Fruit fly (Drosophila melanogaster) whole organism, embryonic: ENCODE measurements around the gene CG4577.

Experiments used
- Atf6 ChIP-seq: fragments of 200-800 bp; sonication (Bioruptor generic); IDR thresholded peaks from 2 replicates; pipeline ENCODE4 v1.3.6; 2022; ENCODE audit warnings: missing biosample characterization, missing genetic modification characterization
- B-H1 ChIP-seq: fragments of 200-800 bp; sonication (Bioruptor generic); IDR thresholded peaks from 3 replicates; pipeline ENCODE4 v1.3.6; 2022; ENCODE audit warnings: missing biosample characterization, missing genetic modification characterization
- BEAF-32 ChIP-seq: fragments of 200-800 bp; sonication (Bioruptor generic); optimal IDR thresholded peaks from 3 replicates; lab custom pipeline; 2017; ENCODE audit warnings: missing biosample characterization, missing genetic modification characterization, mild to moderate bottlenecking, moderate library complexity, missing genetic modification reagents
- BtbVII ChIP-seq: fragments of 200-800 bp; sonication (Bioruptor generic); optimal IDR thresholded peaks from 3 replicates; lab custom pipeline; 2017; ENCODE audit warnings: missing biosample characterization, mild to moderate bottlenecking, missing genetic modification characterization
- Bteb2 ChIP-seq: fragments of 200-800 bp; sonication (Bioruptor generic); optimal IDR thresholded peaks from 2 replicates; lab custom pipeline; 2016; ENCODE audit warnings: missing biosample characterization, missing genetic modification characterization
- CG10209 ChIP-seq: fragments of 200-800 bp; sonication (Bioruptor generic); optimal IDR thresholded peaks from 3 replicates; lab custom pipeline; 2017; ENCODE audit warnings: missing biosample characterization, mild to moderate bottlenecking, missing genetic modification characterization, missing genetic modification reagents
- CG1024 ChIP-seq: fragments of 200-800 bp; sonication (Bioruptor generic); IDR thresholded peaks from 2 replicates; pipeline ENCODE4 v1.3.6; 2022; ENCODE audit warnings: missing biosample characterization, missing genetic modification characterization
- CG11085 ChIP-seq: fragments of 200-800 bp; sonication (Bioruptor generic); IDR thresholded peaks from 2 replicates; pipeline ENCODE4 v1.3.6; 2022; ENCODE audit warnings: missing biosample characterization, missing genetic modification characterization
- CG11560 ChIP-seq: fragments of 200-800 bp; sonication (Bioruptor generic); IDR thresholded peaks from 3 replicates; pipeline ENCODE4 v1.3.6; 2022; ENCODE audit warnings: missing biosample characterization, missing genetic modification characterization
- CG14710 ChIP-seq: fragments of 200-800 bp; sonication (Bioruptor generic); optimal IDR thresholded peaks from 3 replicates; lab custom pipeline; 2019; ENCODE audit warnings: missing biosample characterization, mild to moderate bottlenecking, missing genetic modification characterization, moderate library complexity
- CG14965 ChIP-seq: fragments of 200-800 bp; sonication (Bioruptor generic); optimal IDR thresholded peaks from 2 replicates; lab custom pipeline; 2016; ENCODE audit warnings: missing biosample characterization, missing genetic modification characterization, borderline replicate concordance
- CG15601 ChIP-seq: fragments of 200-800 bp; sonication (Bioruptor generic); optimal IDR thresholded peaks from 3 replicates; lab custom pipeline; 2019; ENCODE audit warnings: missing biosample characterization, mild to moderate bottlenecking, missing genetic modification characterization, moderate library complexity
- CG15696 ChIP-seq: fragments of 200-800 bp; sonication (Bioruptor generic); optimal IDR thresholded peaks from 2 replicates; lab custom pipeline; 2019; ENCODE audit warnings: missing biosample characterization, mild to moderate bottlenecking, missing genetic modification characterization, moderate library complexity
- CG16863 ChIP-seq: fragments of 200-800 bp; sonication (Bioruptor generic); optimal IDR thresholded peaks from 3 replicates; lab custom pipeline; 2016; ENCODE audit warnings: missing biosample characterization, missing genetic modification characterization
- CG17359 ChIP-seq: fragments of 200-800 bp; sonication (Bioruptor generic); optimal IDR thresholded peaks from 3 replicates; lab custom pipeline; 2018; ENCODE audit warnings: missing biosample characterization, mild to moderate bottlenecking, missing genetic modification characterization, moderate library complexity
- CG18619 ChIP-seq: fragments of 200-800 bp; sonication (Bioruptor generic); optimal IDR thresholded peaks from 3 replicates; lab custom pipeline; 2017; ENCODE audit warnings: missing biosample characterization, mild to moderate bottlenecking, missing genetic modification characterization
- CG4328 ChIP-seq: fragments of 200-800 bp; sonication (Bioruptor generic); optimal IDR thresholded peaks from 3 replicates; lab custom pipeline; 2017; ENCODE audit warnings: missing biosample characterization, missing genetic modification reagents, missing genetic modification characterization
- CG4820 ChIP-seq: fragments of 200-800 bp; sonication (Bioruptor generic); optimal IDR thresholded peaks from 3 replicates; lab custom pipeline; 2016; ENCODE audit warnings: missing biosample characterization, missing genetic modification characterization
- CG6813 ChIP-seq: fragments of 200-800 bp; sonication (Bioruptor generic); optimal IDR thresholded peaks from 2 replicates; lab custom pipeline; 2017; ENCODE audit warnings: missing biosample characterization, missing genetic modification characterization, mild to moderate bottlenecking, moderate library complexity, missing genetic modification reagents
- Eip74EF ChIP-seq, 2 experiments: fragments of 200-800 bp in 1 of 2; fragments of >200 bp in 1 of 2; sonication (Bioruptor generic) in 1 of 2; optimal IDR thresholded peaks; 2 replicates each; lab custom pipeline; 2017 to 2019; ENCODE audit warnings: missing biosample characterization in 2 of 2, missing genetic modification characterization in 2 of 2, mild to moderate bottlenecking in 1 of 2, moderate library complexity in 1 of 2
- Fer3 ChIP-seq: fragments of 200-800 bp; sonication (Bioruptor generic); optimal IDR thresholded peaks from 2 replicates; lab custom pipeline; 2018; ENCODE audit warnings: missing biosample characterization, mild to moderate bottlenecking, missing genetic modification characterization, moderate library complexity
- HLH54F ChIP-seq: fragments of 200-800 bp; sonication (Bioruptor generic); optimal IDR thresholded peaks from 3 replicates; lab custom pipeline; 2016; ENCODE audit warnings: missing biosample characterization, missing genetic modification characterization
- Hr3 ChIP-seq: fragments of 200-800 bp; sonication (Bioruptor generic); optimal IDR thresholded peaks from 3 replicates; lab custom pipeline; 2016; ENCODE audit warnings: missing biosample characterization, missing genetic modification characterization
- NK7.1 ChIP-seq: fragments of 200-800 bp; sonication (Bioruptor generic); optimal IDR thresholded peaks from 3 replicates; lab custom pipeline; 2016; ENCODE audit warnings: missing biosample characterization, missing genetic modification characterization
- Nf-YC ChIP-seq: fragments of 200-800 bp; optimal IDR thresholded peaks from 3 replicates; lab custom pipeline; 2019; ENCODE audit warnings: missing biosample characterization, mild to moderate bottlenecking, missing genetic modification characterization, moderate library complexity
- Opbp ChIP-seq: fragments of 200-800 bp; sonication (Bioruptor generic); IDR thresholded peaks from 3 replicates; pipeline ENCODE4 v1.3.6; 2022; ENCODE audit warnings: missing biosample characterization, missing genetic modification characterization; ENCODE audit not compliant: partially characterized antibody
- Vsx1 ChIP-seq: fragments of 200-800 bp; sonication (Bioruptor generic); optimal IDR thresholded peaks from 2 replicates; lab custom pipeline; 2017; ENCODE audit warnings: missing biosample characterization, mild to moderate bottlenecking, missing genetic modification characterization, missing genetic modification reagents
- cato ChIP-seq: fragments of 200-800 bp; sonication (Bioruptor generic); optimal IDR thresholded peaks from 2 replicates; lab custom pipeline; 2016; ENCODE audit warnings: missing biosample characterization, missing genetic modification characterization, borderline replicate concordance
- caup ChIP-seq: fragments of 200-800 bp; sonication (Bioruptor generic); optimal IDR thresholded peaks from 3 replicates; lab custom pipeline; 2017; ENCODE audit warnings: missing biosample characterization, mild to moderate bottlenecking, missing genetic modification characterization, moderate library complexity; ENCODE audit not compliant: severe bottlenecking
- croc ChIP-seq: fragments of 200-800 bp; sonication (Bioruptor generic); conservative IDR thresholded peaks from 3 replicates; pipeline ENCODE4 v1.3.6; 2022; ENCODE audit warnings: missing biosample characterization, missing genetic modification characterization
- disco-r ChIP-seq: fragments of 200-800 bp; sonication (Bioruptor generic); optimal IDR thresholded peaks from 2 replicates; lab custom pipeline; 2016; ENCODE audit warnings: missing biosample characterization, missing genetic modification characterization
- gt ChIP-seq: fragments of 200-800 bp; sonication (Bioruptor generic); IDR thresholded peaks from 2 replicates; pipeline ENCODE4 v1.3.6; 2022; ENCODE audit warnings: missing biosample characterization, missing genetic modification characterization
- hbn ChIP-seq: fragments of 200-800 bp; sonication (Bioruptor generic); IDR thresholded peaks from 2 replicates; pipeline ENCODE4 v1.3.6; 2022; ENCODE audit warnings: missing biosample characterization, missing genetic modification characterization; ENCODE audit not compliant: partially characterized antibody
- jing ChIP-seq: fragments of 200-800 bp; sonication (Bioruptor generic); optimal IDR thresholded peaks from 2 replicates; lab custom pipeline; 2018; ENCODE audit warnings: missing biosample characterization, mild to moderate bottlenecking, missing genetic modification characterization
- lab ChIP-seq: fragments of 200-800 bp; sonication (Bioruptor generic); optimal IDR thresholded peaks from 3 replicates; lab custom pipeline; 2017; ENCODE audit warnings: missing biosample characterization, missing genetic modification characterization, mild to moderate bottlenecking, moderate library complexity, missing genetic modification reagents
- lov ChIP-seq, 2 experiments: fragments of 200-800 bp in 1 of 2; fragments of >200 bp in 1 of 2; sonication (Bioruptor generic) in 1 of 2; IDR thresholded peaks in 1 of 2; optimal IDR thresholded peaks in 1 of 2; 2 replicates in 1 of 2; 3 replicates in 1 of 2; pipeline versions ENCODE4 v1.3.6 to Lab custom; 2017 to 2022; ENCODE audit warnings: missing biosample characterization in 1 of 2, missing genetic modification characterization in 1 of 2
- mam ChIP-seq: fragments of 200-800 bp; sonication (Bioruptor generic); optimal IDR thresholded peaks from 3 replicates; lab custom pipeline; 2016; ENCODE audit warnings: missing biosample characterization, missing genetic modification characterization
- nau ChIP-seq: fragments of 200-800 bp; sonication (Bioruptor generic); optimal IDR thresholded peaks from 3 replicates; lab custom pipeline; 2017; ENCODE audit warnings: missing biosample characterization, mild to moderate bottlenecking, missing genetic modification characterization, missing genetic modification reagents
- pan ChIP-seq, 4 experiments: fragments of >200 bp in 3 of 4; fragments of 200-800 bp in 1 of 4; sonication (Bioruptor generic) in 1 of 4; optimal IDR thresholded peaks in 3 of 4; IDR thresholded peaks in 1 of 4; 2 replicates each; pipeline versions ENCODE4 v1.3.6 to Lab custom; 2017 to 2022; ENCODE audit warnings: missing biosample characterization in 2 of 4, missing genetic modification characterization in 2 of 4, mixed read lengths in 1 of 4
- pzg ChIP-seq: fragments of 200-800 bp; sonication (Bioruptor generic); optimal IDR thresholded peaks from 3 replicates; lab custom pipeline; 2018; ENCODE audit warnings: missing biosample characterization, mild to moderate bottlenecking, missing genetic modification characterization, moderate library complexity
- sr ChIP-seq: fragments of 200-800 bp; sonication (Bioruptor generic); IDR thresholded peaks from 3 replicates; pipeline ENCODE4 v1.3.6; 2022; ENCODE audit warnings: missing biosample characterization, missing genetic modification characterization
- ssp ChIP-seq: fragments of 200-800 bp; sonication (Bioruptor generic); IDR thresholded peaks from 2 replicates; pipeline ENCODE4 v1.3.6; 2022; ENCODE audit warnings: missing biosample characterization, missing genetic modification characterization
- tap ChIP-seq: fragments of 200-800 bp; optimal IDR thresholded peaks from 3 replicates; lab custom pipeline; 2019; ENCODE audit warnings: missing biosample characterization, mild to moderate bottlenecking, missing genetic modification characterization, moderate library complexity
- tna ChIP-seq: fragments of 200-800 bp; sonication (Bioruptor generic); IDR thresholded peaks from 2 replicates; pipeline ENCODE4 v1.3.6; 2022; ENCODE audit warnings: missing biosample characterization, missing genetic modification characterization; ENCODE audit not compliant: partially characterized antibody
- toy ChIP-seq: fragments of 200-800 bp; sonication (Bioruptor generic); IDR thresholded peaks from 2 replicates; pipeline ENCODE4 v1.3.6; 2022; ENCODE audit warnings: missing biosample characterization, missing genetic modification characterization

CG4577 gene

dm6 chr2L:1185642-1186497, 51.4 kb downstream of the CG4577 start, which contains the start of gene CG5001 (continued):
- TF ChIP-seq CG1024 (GFP tag; lab: Robert Waterston, UW) (peak; percentile 79), Nf-YC (peak; percentile 82), Bteb2 (GFP tag; lab: Kevin White, UChicago) (peak; percentile 50), CG18619 (GFP tag; lab: Kevin White, UChicago) (peak; percentile 64), tap (peak; percentile 91), CG4820 (GFP tag; lab: Kevin White, UChicago) (peak; percentile 80), CG15601 (tag; lab: Kevin White, UChicago) (peak; percentile 76), CG6813 (GFP tag; lab: Kevin White, UChicago) (peak; percentile 75), caup (GFP tag; lab: Kevin White, UChicago) (peak; percentile 73), Vsx1 (no peak), tna (GFP tag; lab: Robert Waterston, UW) (no peak), CG10209 (GFP tag; lab: Kevin White, UChicago) (peak; percentile 76), CG11560 (tag; lab: Robert Waterston, UW) (peak; percentile 55; the same call in 2 of the 3 replicates), BtbVII (peak; percentile 83), lov (optimal IDR thresholded peaks at IDR 0.05; lab: Kevin White, UChicago) (no peak), lov (GFP tag; IDR thresholded peaks at IDR 0.05; lab: Robert Waterston, UW) (peak; percentile 70; the same call in 1 of the 3 replicates), Fer3 (peak; percentile 94), cato (GFP tag; lab: Kevin White, UChicago) (peak; percentile 54), CG17359 (peak; percentile 95), Eip74EF (GFP tag; optimal IDR thresholded peaks at IDR 0.05; lab: Kevin White, UChicago) (peak in 1 of 2 experiments; percentile 85), Opbp (GFP tag; lab: Robert Waterston, UW) (no peak), disco-r (GFP tag; lab: Kevin White, UChicago) (no peak), CG14710 (tag; lab: Kevin White, UChicago) (peak; percentile 76), toy (peak; percentile 72), CG11085 (GFP tag; lab: Robert Waterston, UW) (peak; percentile 59; the same call in 1 of the 2 replicates), CG4328 (GFP tag; lab: Kevin White, UChicago) (peak; percentile 84), mam (peak; percentile 66), jing (GFP tag; lab: Kevin White, UChicago) (no peak), sr (GFP tag; lab: Robert Waterston, UW) (peak; percentile 94), pan (optimal IDR thresholded peaks at IDR 0.05; lab: Kevin White, UChicago) (no peak), pan (GFP tag; optimal IDR thresholded peaks at IDR 0.05 in 1 of 2, IDR thresholded peaks at IDR 0.05 in 1 of 2) (peak in 1 of 2 experiments; percentile 91), CG16863 (GFP tag; lab: Kevin White, UChicago) (peak; percentile 60), CG14965 (no peak), croc (GFP tag; lab: Robert Waterston, UW) (peak; percentile 36; the same call in 1 of the 3 replicates), ssp (peak; percentile 72), lab (peak; percentile 94), hbn (GFP tag; lab: Robert Waterston, UW) (no peak), nau (GFP tag; lab: Kevin White, UChicago) (no peak), Atf6 (GFP tag; lab: Robert Waterston, UW) (peak; percentile 88), gt (GFP tag; lab: Robert Waterston, UW) (peak; percentile 47; the same call in 1 of the 2 replicates), CG15696 (peak; percentile 62), BEAF-32 (no peak), HLH54F (GFP tag; lab: Kevin White, UChicago) (peak; percentile 62), Hr3 (peak; percentile 82), B-H1 (GFP tag; lab: Robert Waterston, UW) (peak; percentile 76), NK7.1 (GFP tag; lab: Kevin White, UChicago) (peak; percentile 9), pzg (GFP tag; lab: Kevin White, UChicago) (peak; percentile 2)
